Worm (Caenorhabditis elegans): ENCODE data around the gene C49C8.3.

Gene C49C8.3

DNA sequence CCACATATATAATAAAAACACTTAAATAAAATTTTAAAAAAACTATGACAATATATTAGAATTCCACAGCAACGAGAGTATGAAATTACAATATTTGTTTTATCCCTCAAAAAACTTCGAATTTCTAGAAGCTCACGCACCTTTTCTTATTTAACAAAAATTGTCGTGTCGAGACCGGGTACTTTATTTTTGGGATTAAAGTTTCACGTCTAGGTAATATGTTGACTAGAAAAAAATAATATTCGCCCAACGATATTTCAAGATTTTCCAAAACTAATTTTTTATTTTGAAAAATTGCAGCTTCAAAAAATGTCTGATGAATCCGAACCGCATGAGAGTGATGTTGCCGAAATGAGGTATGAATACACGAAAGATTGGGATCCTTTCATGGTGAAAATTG lies at the start of gene C49C8.3:
Gene C49C8.3 (plus strand): TSS at position 301 of the 400 bp plus-strand sequence.
- TF ChIP-seq mef-2 (tag; optimal IDR thresholded peaks at IDR 0.05) = no peak
- no peak for TF ChIP-seq unc-86 (tag; optimal IDR thresholded peaks at IDR 0.05)
- no peak for TF ChIP-seq egl-27 (tag; optimal IDR thresholded peaks at IDR 0.05)
- TF ChIP-seq ets-5 (GFP tag; IDR thresholded peaks at IDR 0.05) = no peak
- TF ChIP-seq egl-13 (tag; optimal IDR thresholded peaks at IDR 0.05) = no peak
- no peak for TF ChIP-seq ceh-88 (GFP tag; IDR thresholded peaks at IDR 0.05)
- TF ChIP-seq zag-1 (tag; optimal IDR thresholded peaks at IDR 0.05) = no peak
- no peak for TF ChIP-seq mab-9 (GFP tag; IDR thresholded peaks at IDR 0.05)

DNA sequence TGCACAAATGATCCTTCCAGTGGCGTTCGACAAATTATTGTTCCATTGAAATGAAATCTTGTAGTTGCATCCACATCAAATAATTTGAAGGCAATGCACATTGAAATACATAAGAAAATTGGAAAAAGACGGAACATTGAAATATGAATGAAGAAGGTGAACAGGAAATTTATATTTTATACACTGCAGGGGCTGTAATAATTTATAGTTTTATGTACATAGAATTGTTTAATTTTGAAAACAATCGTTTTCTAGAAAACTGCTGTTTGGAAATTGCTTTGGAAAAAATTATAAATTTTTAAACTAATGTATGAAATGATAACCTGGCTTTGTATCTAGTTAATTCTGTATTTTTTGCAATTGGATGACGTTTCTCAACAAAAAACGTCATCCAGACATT lies 49.2 kb upstream of the C49C8.3 start, which contains the start of gene Y59H11AR.3:
Gene Y59H11AR.3 (minus strand): TSS at position 101 of the 400 bp plus-strand sequence.
- no peak for TF ChIP-seq fkh-8 (tag; optimal IDR thresholded peaks at IDR 0.05)

ce11 chrIV:8595767-8596166 lies 48.8 kb upstream of the C49C8.3 start, which contains the start of gene clec-181:
TSS of gene clec-181 (plus strand) at chrIV:8596067.
- no peak for TF ChIP-seq hlh-4 (tag; optimal IDR thresholded peaks at IDR 0.05)
- no peak for TF ChIP-seq isw-1 (GFP tag; IDR thresholded peaks at IDR 0.05)
- no peak for TF ChIP-seq swsn-7 (tag; optimal IDR thresholded peaks at IDR 0.05)
- TF ChIP-seq nhr-84 (tag; optimal IDR thresholded peaks at IDR 0.05) = no peak
- TF ChIP-seq nhr-85 (tag) = no peak
- TF ChIP-seq hpl-2 (GFP tag; optimal IDR thresholded peaks at IDR 0.05) = no peak

DNA sequence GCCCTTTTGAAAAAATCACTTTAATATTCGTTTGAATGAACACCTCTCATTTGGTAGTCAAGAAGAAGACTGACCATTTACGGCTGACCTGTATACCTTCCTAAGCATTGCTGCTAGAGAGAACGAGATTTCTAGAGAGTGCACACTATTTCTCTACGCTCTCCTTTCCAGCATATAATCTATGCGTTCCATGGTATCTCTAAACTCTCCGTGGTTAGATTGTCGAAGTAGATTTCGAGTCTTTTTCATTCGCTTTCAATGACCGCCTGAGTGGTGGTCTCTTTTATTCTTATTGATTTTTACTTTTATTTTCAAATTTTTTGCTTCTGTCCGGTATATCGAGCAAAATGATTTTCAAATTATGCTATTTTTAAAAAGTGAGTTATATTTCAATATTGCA lies 47.0 kb upstream of the C49C8.3 start:
- TF ChIP-seq efl-1 (optimal IDR thresholded peaks at IDR 0.05) (peak; percentile 63 to 82), efl-1 (GFP tag; optimal IDR thresholded peaks at IDR 0.05 in 1 of 2) (peak in 1 of 2 experiments; percentile 12), nhr-47 (tag; optimal IDR thresholded peaks at IDR 0.05) (peak; percentile 10), hpl-2 (GFP tag; optimal IDR thresholded peaks at IDR 0.05) (no peak), xbp-1 (tag; optimal IDR thresholded peaks at IDR 0.05) (no peak), lir-3 (tag; optimal IDR thresholded peaks at IDR 0.05; ENCODE audit: poor library complexity) (peak; percentile 0), lin-35 (GFP tag; optimal IDR thresholded peaks at IDR 0.05) (peak; percentile 2 to 36), lin-15B (tag; optimal IDR thresholded peaks at IDR 0.05) (no peak), ceh-82 (tag; optimal IDR thresholded peaks at IDR 0.05) (peak in 2 of 3 experiments; percentile 3 to 39), mdl-1 (tag; optimal IDR thresholded peaks at IDR 0.05) (peak in 1 of 2 experiments; percentile 4), dpl-1 (GFP tag; optimal IDR thresholded peaks at IDR 0.05) (peak in 1 of 3 experiments; percentile 21), snu-23 (GFP tag; optimal IDR thresholded peaks at IDR 0.05) (peak; percentile 48), grh-1 (GFP tag; IDR thresholded peaks at IDR 0.05) (no peak), nhr-71 (tag; optimal IDR thresholded peaks at IDR 0.05) (peak; percentile 40), ceh-90 (tag; optimal IDR thresholded peaks at IDR 0.05) (no peak), blmp-1 (tag; optimal IDR thresholded peaks at IDR 0.05) (peak; percentile 86), rnt-1 (tag; optimal IDR thresholded peaks at IDR 0.05) (peak; percentile 38), lin-14 (GFP tag; optimal IDR thresholded peaks at IDR 0.05) (peak; percentile 62), mep-1 (tag; optimal IDR thresholded peaks at IDR 0.05) (peak; percentile 58), nhr-85 (tag) (peak; percentile 19), swsn-7 (tag; optimal IDR thresholded peaks at IDR 0.05) (peak; percentile 14), lsy-2 (tag; optimal IDR thresholded peaks at IDR 0.05) (peak; percentile 29 to 58)

DNA sequence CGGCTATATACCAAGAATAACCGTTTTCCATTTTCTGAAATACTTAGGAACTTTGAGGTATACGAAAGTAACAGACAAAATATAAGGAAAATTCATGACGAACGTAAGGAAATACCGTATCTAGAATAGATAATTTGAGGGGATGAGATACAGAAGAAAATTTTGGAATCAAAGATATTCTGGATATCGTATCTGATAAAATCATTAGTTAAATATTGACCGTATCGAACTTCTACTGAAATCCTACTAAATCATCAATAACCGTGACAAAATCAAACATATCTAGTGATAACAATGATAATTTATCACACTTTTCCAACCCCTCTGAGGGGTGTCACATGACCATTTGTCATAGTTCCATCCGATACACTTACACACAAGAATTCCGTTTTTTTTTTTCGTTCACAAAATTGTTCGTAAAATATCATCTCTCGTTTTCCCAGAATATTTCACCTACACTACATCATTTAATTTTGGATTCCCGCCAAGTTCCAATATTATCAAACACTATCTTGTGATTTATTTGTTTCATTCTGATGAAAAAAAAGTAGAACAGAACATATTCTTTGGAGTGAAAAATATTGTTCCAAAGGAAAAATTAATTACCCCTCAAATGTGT lies 43.7 kb upstream of the C49C8.3 start, which contains the start of gene Y59H11AR.4:
Gene Y59H11AR.4 (minus strand): TSS at position 51 of the 619 bp plus-strand sequence.
- TF ChIP-seq lin-35 (GFP tag; optimal IDR thresholded peaks at IDR 0.05) (peak in 1 of 2 experiments; percentile 63), unc-86 (tag; optimal IDR thresholded peaks at IDR 0.05) (no peak), jun-1 (tag; optimal IDR thresholded peaks at IDR 0.05) (no peak), elt-3 (tag; optimal IDR thresholded peaks at IDR 0.05) (peak in 1 of 6 experiments; percentile 74), blmp-1 (tag; optimal IDR thresholded peaks at IDR 0.05) (peak; percentile 47), snu-23 (GFP tag; optimal IDR thresholded peaks at IDR 0.05) (peak; percentile 17), dpl-1 (GFP tag; optimal IDR thresholded peaks at IDR 0.05) (peak in 1 of 3 experiments; percentile 25), efl-1 (optimal IDR thresholded peaks at IDR 0.05) (no peak), efl-1 (GFP tag; optimal IDR thresholded peaks at IDR 0.05 in 1 of 2) (peak; percentile 15 to 94)
